Worm (Caenorhabditis elegans) whole organism, late embryonic: Measurements from ENCODE around the gene C01B9.1.

Experiments used
- ama-1 ChIP-seq: fragments of 150-350 bp; optimal IDR thresholded peaks from 2 replicates; lab custom pipeline; 2014
- ceh-45 ChIP-seq: fragments of 200-800 bp; sonication (Bioruptor generic); IDR thresholded peaks from 2 replicates; pipeline ENCODE4 v1.3.6; 2022; ENCODE audit warnings: missing genetic modification reagents, missing genetic modification characterization, missing compliant biosample characterization
- ets-4 ChIP-seq: sonication (generic microtip); optimal IDR thresholded peaks from 2 replicates; lab custom pipeline; 2016; ENCODE audit warnings: missing genetic modification characterization, missing compliant biosample characterization
- nhr-11 ChIP-seq: fragments of 150-350 bp; optimal IDR thresholded peaks from 2 replicates; lab custom pipeline; 2014; ENCODE audit warnings: missing biosample characterization, missing genetic modification characterization
- pqm-1 ChIP-seq: sonication (generic microtip); optimal IDR thresholded peaks from 2 replicates; lab custom pipeline; 2016; ENCODE audit warnings: missing genetic modification characterization, missing compliant biosample characterization
- sox-4 ChIP-seq: sonication (generic microtip); optimal IDR thresholded peaks from 2 replicates; lab custom pipeline; 2017; ENCODE audit warnings: mild to moderate bottlenecking, missing genetic modification characterization, inconsistent platforms, missing compliant biosample characterization
- unc-86 ChIP-seq: sonication (generic microtip); optimal IDR thresholded peaks from 2 replicates; lab custom pipeline; 2016; ENCODE audit warnings: missing genetic modification characterization, missing compliant biosample characterization

DNA sequence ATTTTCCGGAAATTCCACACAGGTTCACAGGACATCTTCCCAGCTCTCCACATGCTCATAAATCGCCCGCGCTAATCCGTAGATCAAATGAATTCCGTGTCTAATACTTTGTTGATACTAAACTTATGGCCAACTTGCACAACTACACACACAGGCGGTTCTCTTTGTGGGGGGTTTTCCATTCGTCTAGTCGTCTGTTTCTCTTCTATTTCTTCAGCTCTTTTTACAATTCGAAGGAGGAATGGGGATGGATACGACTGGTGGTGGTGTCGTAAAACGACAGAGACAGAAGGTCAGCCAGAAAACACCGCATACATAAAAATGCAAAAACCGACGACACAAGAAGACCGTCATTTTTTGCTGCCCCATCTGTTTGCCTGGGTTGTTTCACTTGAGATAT lies 32.0 kb upstream of the C01B9.1 start:
- no peak for TF ChIP-seq ama-1 (lab: Kevin White, UChicago)
- no peak for TF ChIP-seq ceh-45 (GFP tag; lab: Robert Waterston, UW)
- TF ChIP-seq nhr-11 (tag; lab: Kevin White, UChicago), result no peak
- no peak for TF ChIP-seq unc-86 (tag; lab: Kevin White, UChicago)
- no peak for TF ChIP-seq pqm-1 (tag; lab: Kevin White, UChicago)
- no peak for TF ChIP-seq ets-4 (tag; lab: Kevin White, UChicago)
- TF ChIP-seq sox-4 (tag; lab: Kevin White, UChicago), result no peak
